Worm (Caenorhabditis elegans) whole organism, mixed stage, embryonic: ENCODE data around the gene srd-2.

Source experiments
- M03D4.4 ChIP-seq: sonication (generic microtip); optimal IDR thresholded peaks from 2 replicates; lab custom pipeline; 2017; ENCODE audit warnings: mild to moderate bottlenecking, missing genetic modification characterization, missing compliant biosample characterization
- bed-3 ChIP-seq: fragments of 200-800 bp; sonication (Bioruptor generic); optimal IDR thresholded peaks from 3 replicates; lab custom pipeline; 2018; ENCODE audit warnings: mild to moderate bottlenecking, missing genetic modification characterization, moderate library complexity, missing compliant biosample characterization
- blmp-1 ChIP-seq: fragments of 150-350 bp; optimal IDR thresholded peaks from 2 replicates; lab custom pipeline; 2014; ENCODE audit warnings: missing biosample characterization, missing genetic modification characterization
- ceh-39 ChIP-seq: fragments of 150-350 bp; optimal IDR thresholded peaks from 2 replicates; lab custom pipeline; 2014; ENCODE audit warnings: missing biosample characterization, missing genetic modification characterization
- ceh-43 ChIP-seq: fragments of 200-800 bp; sonication (Bioruptor generic); optimal IDR thresholded peaks from 2 replicates; lab custom pipeline; 2018; ENCODE audit warnings: mild to moderate bottlenecking, missing genetic modification characterization, moderate library complexity, missing compliant biosample characterization
- ceh-83 ChIP-seq: fragments of 200-800 bp; sonication (Bioruptor generic); optimal IDR thresholded peaks from 2 replicates; lab custom pipeline; 2018; ENCODE audit warnings: mild to moderate bottlenecking, missing genetic modification characterization, missing compliant biosample characterization
- ces-1 ChIP-seq: fragments of 150-350 bp; optimal IDR thresholded peaks from 2 replicates; lab custom pipeline; 2014; ENCODE audit warnings: missing biosample characterization, missing genetic modification reagents, missing genetic modification characterization
- cnd-1 ChIP-seq: fragments of 200-800 bp; sonication (Bioruptor generic); optimal IDR thresholded peaks from 2 replicates; lab custom pipeline; 2018; ENCODE audit warnings: mild to moderate bottlenecking, missing genetic modification characterization, missing compliant biosample characterization
- drap-1 ChIP-seq: fragments of 200-800 bp; sonication (Bioruptor generic); optimal IDR thresholded peaks from 3 replicates; lab custom pipeline; 2018; ENCODE audit warnings: mild to moderate bottlenecking, missing genetic modification characterization, missing compliant biosample characterization
- elt-1 ChIP-seq: sonication (generic microtip); optimal IDR thresholded peaks from 2 replicates; lab custom pipeline; 2017; ENCODE audit warnings: missing genetic modification characterization, mild to moderate bottlenecking, missing compliant biosample characterization, antibody characterized with exemption, moderate library complexity, borderline replicate concordance; ENCODE audit not compliant: insufficient read depth
- elt-3 ChIP-seq: fragments of 150-350 bp; optimal IDR thresholded peaks from 2 replicates; lab custom pipeline; 2014; ENCODE audit warnings: missing biosample characterization, missing genetic modification characterization
- flh-1 ChIP-seq: fragments of 200-800 bp; sonication (Bioruptor generic); optimal IDR thresholded peaks from 2 replicates; lab custom pipeline; 2018; ENCODE audit warnings: mild to moderate bottlenecking, missing genetic modification characterization, moderate library complexity, missing compliant biosample characterization
- ham-2 ChIP-seq: fragments of 200-800 bp; sonication (Bioruptor generic); optimal IDR thresholded peaks from 2 replicates; lab custom pipeline; 2018; ENCODE audit warnings: mild to moderate bottlenecking, missing genetic modification characterization, missing compliant biosample characterization
- hlh-1 ChIP-seq: fragments of 150-350 bp; optimal IDR thresholded peaks from 2 replicates; lab custom pipeline; 2014; ENCODE audit warnings: missing biosample characterization, missing genetic modification reagents, missing genetic modification characterization
- lin-13 ChIP-seq: fragments of 150-350 bp; optimal IDR thresholded peaks from 2 replicates; lab custom pipeline; 2014; ENCODE audit warnings: missing biosample characterization, missing genetic modification characterization
- lin-32 ChIP-seq: fragments of 200-800 bp; sonication (Bioruptor generic); optimal IDR thresholded peaks from 2 replicates; lab custom pipeline; 2018; ENCODE audit warnings: mild to moderate bottlenecking, missing genetic modification characterization, missing compliant biosample characterization
- lsy-2 ChIP-seq: fragments of 150-350 bp; optimal IDR thresholded peaks from 2 replicates; lab custom pipeline; 2014; ENCODE audit warnings: missing biosample characterization, missing genetic modification characterization
- mab-5 ChIP-seq: fragments of 150-350 bp; optimal IDR thresholded peaks from 2 replicates; lab custom pipeline; 2014; ENCODE audit warnings: missing biosample characterization, missing genetic modification characterization
- mep-1 ChIP-seq: fragments of 150-350 bp; optimal IDR thresholded peaks from 2 replicates; lab custom pipeline; 2017; ENCODE audit warnings: missing biosample characterization, missing genetic modification reagents, missing genetic modification characterization, inconsistent platforms
- mls-2 ChIP-seq: sonication (generic microtip); optimal IDR thresholded peaks from 2 replicates; lab custom pipeline; 2016; ENCODE audit warnings: mild to moderate bottlenecking, missing genetic modification characterization, moderate library complexity, missing compliant biosample characterization
- nhr-12 ChIP-seq: fragments of 150-350 bp; optimal IDR thresholded peaks from 2 replicates; lab custom pipeline; 2014; ENCODE audit warnings: missing biosample characterization, missing genetic modification characterization
- nhr-2 ChIP-seq: fragments of 150-350 bp; optimal IDR thresholded peaks from 2 replicates; lab custom pipeline; 2014; ENCODE audit warnings: missing biosample characterization, missing genetic modification characterization
- nhr-237 ChIP-seq: fragments of 150-350 bp; optimal IDR thresholded peaks from 2 replicates; lab custom pipeline; 2014; ENCODE audit warnings: missing biosample characterization, missing genetic modification characterization
- nhr-28 ChIP-seq: fragments of 150-350 bp; optimal IDR thresholded peaks from 2 replicates; lab custom pipeline; 2014; ENCODE audit warnings: missing biosample characterization, missing genetic modification characterization
- nhr-76 ChIP-seq: sonication (generic microtip); optimal IDR thresholded peaks from 2 replicates; lab custom pipeline; 2017; ENCODE audit warnings: missing biosample characterization, missing genetic modification characterization
- pha-4 ChIP-seq: fragments of 150-350 bp; optimal IDR thresholded peaks from 2 replicates; lab custom pipeline; 2018; ENCODE audit warnings: missing biosample characterization, missing genetic modification reagents, missing genetic modification characterization
- sem-2 ChIP-seq: fragments of 200-800 bp; sonication (Bioruptor generic); optimal IDR thresholded peaks from 2 replicates; lab custom pipeline; 2018; ENCODE audit warnings: mild to moderate bottlenecking, missing genetic modification characterization, missing compliant biosample characterization
- snpc-4 ChIP-seq: fragments of 150-350 bp; optimal IDR thresholded peaks from 2 replicates; lab custom pipeline; 2014; ENCODE audit warnings: missing biosample characterization, missing genetic modification characterization
- sptf-1 ChIP-seq: sonication (generic microtip); optimal IDR thresholded peaks from 2 replicates; lab custom pipeline; 2017; ENCODE audit warnings: mild to moderate bottlenecking, missing genetic modification characterization, moderate library complexity, missing compliant biosample characterization
- tbx-8 ChIP-seq: fragments of 200-800 bp; sonication (Bioruptor generic); optimal IDR thresholded peaks from 2 replicates; lab custom pipeline; 2018; ENCODE audit warnings: mild to moderate bottlenecking, missing genetic modification characterization, moderate library complexity, missing compliant biosample characterization
- unc-120 ChIP-seq: sonication (generic microtip); optimal IDR thresholded peaks from 2 replicates; lab custom pipeline; 2017; ENCODE audit warnings: missing genetic modification characterization, missing compliant biosample characterization; ENCODE audit not compliant: poor library complexity, severe bottlenecking
- unc-39 ChIP-seq: fragments of 150-350 bp; optimal IDR thresholded peaks from 2 replicates; lab custom pipeline; 2014; ENCODE audit warnings: missing biosample characterization, missing genetic modification characterization
- unc-62 ChIP-seq: fragments of 150-350 bp; optimal IDR thresholded peaks from 2 replicates; lab custom pipeline; 2014; ENCODE audit warnings: missing biosample characterization, missing genetic modification reagents, missing genetic modification characterization
- zip-8 ChIP-seq: fragments of 150-350 bp; optimal IDR thresholded peaks from 2 replicates; lab custom pipeline; 2014; ENCODE audit warnings: missing biosample characterization, missing genetic modification characterization
- ztf-11 ChIP-seq: fragments of 150-350 bp; optimal IDR thresholded peaks from 2 replicates; lab custom pipeline; 2014; ENCODE audit warnings: missing biosample characterization, missing genetic modification characterization

srd-2 gene

DNA sequence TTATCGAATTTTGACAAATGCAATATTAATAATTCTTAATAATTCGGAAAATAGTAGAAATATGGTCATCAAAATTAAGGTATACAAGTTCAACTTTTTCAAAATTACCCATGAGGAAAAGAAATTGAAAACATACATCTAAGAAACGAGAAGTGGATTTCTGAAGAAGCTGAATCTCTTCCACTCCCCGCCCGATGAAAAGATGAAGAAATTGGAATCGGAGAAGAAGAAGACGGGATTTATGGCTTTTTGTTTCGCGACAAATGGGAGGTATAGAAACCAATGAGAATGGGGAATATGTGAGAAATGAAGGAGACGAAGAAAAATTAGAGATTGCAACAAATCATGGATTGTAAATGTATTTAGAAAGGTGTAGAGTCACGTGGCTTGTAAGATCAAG, 15.4 kb upstream of the srd-2 start:
- TF ChIP-seq ham-2 (GFP tag; lab: Kevin White, UChicago): no peak
- no peak for TF ChIP-seq nhr-28 (tag; lab: Kevin White, UChicago)
- peak; percentile 28 for TF ChIP-seq unc-62 (GFP tag; lab: Kevin White, UChicago)
- peak; percentile 23 for TF ChIP-seq mab-5 (tag; lab: Kevin White, UChicago)
- TF ChIP-seq nhr-12 (tag; lab: Kevin White, UChicago): no peak
- no peak for TF ChIP-seq mep-1 (tag; lab: Kevin White, UChicago)
- TF ChIP-seq mls-2 (tag; lab: Kevin White, UChicago): no peak
- TF ChIP-seq M03D4.4: no peak
- no peak for TF ChIP-seq cnd-1 (tag; lab: Kevin White, UChicago)
- no peak for TF ChIP-seq lsy-2 (tag; lab: Kevin White, UChicago)
- no peak for TF ChIP-seq zip-8 (tag; lab: Kevin White, UChicago)
- TF ChIP-seq ces-1 (GFP tag; lab: Kevin White, UChicago): no peak
- no peak for TF ChIP-seq bed-3 (GFP tag; lab: Kevin White, UChicago)
- TF ChIP-seq tbx-8: no peak
- TF ChIP-seq unc-120 (tag; lab: Kevin White, UChicago): no peak
- no peak for TF ChIP-seq pha-4
- TF ChIP-seq ztf-11 (tag; lab: Kevin White, UChicago): no peak
- TF ChIP-seq ceh-43 (GFP tag; lab: Kevin White, UChicago): no peak

ce11 chrII:10202275-10202674, 14.6 kb upstream of the srd-2 start:
- TF ChIP-seq lin-13 (no peak), nhr-28 (tag; lab: Kevin White, UChicago) (no peak), ztf-11 (tag; lab: Kevin White, UChicago) (no peak), flh-1 (GFP tag; lab: Kevin White, UChicago) (no peak), unc-39 (no peak), ces-1 (GFP tag; lab: Kevin White, UChicago) (peak; percentile 59), unc-62 (GFP tag; lab: Kevin White, UChicago) (peak; percentile 29), ceh-43 (GFP tag; lab: Kevin White, UChicago) (no peak), ham-2 (GFP tag; lab: Kevin White, UChicago) (no peak), elt-3 (tag; lab: Kevin White, UChicago) (no peak), mab-5 (tag; lab: Kevin White, UChicago) (no peak), lsy-2 (tag; lab: Kevin White, UChicago) (no peak), nhr-76 (tag; lab: Kevin White, UChicago) (no peak), nhr-237 (tag; lab: Kevin White, UChicago) (no peak), cnd-1 (tag; lab: Kevin White, UChicago) (no peak), sem-2 (no peak), unc-120 (tag; lab: Kevin White, UChicago) (peak; percentile 67), ceh-83 (GFP tag; lab: Kevin White, UChicago) (peak; percentile 20), bed-3 (GFP tag; lab: Kevin White, UChicago) (no peak), nhr-12 (tag; lab: Kevin White, UChicago) (no peak), snpc-4 (no peak), zip-8 (tag; lab: Kevin White, UChicago) (peak; percentile 71), tbx-8 (no peak), elt-1 (tag; lab: Kevin White, UChicago) (no peak), ceh-39 (no peak), sptf-1 (tag; lab: Kevin White, UChicago) (peak; percentile 64), blmp-1 (no peak), mls-2 (tag; lab: Kevin White, UChicago) (peak; percentile 52), hlh-1 (tag; lab: Kevin White, UChicago) (peak; percentile 32), nhr-2 (no peak), pha-4 (peak; percentile 68), drap-1 (GFP tag; lab: Kevin White, UChicago) (peak; percentile 62), mep-1 (tag; lab: Kevin White, UChicago) (peak; percentile 37), lin-32 (no peak), M03D4.4 (peak; percentile 33)

ce11 chrII:10200759-10201158, 13.1 kb upstream of the srd-2 start, which contains the start of gene arv-1:
Gene arv-1, minus strand, starts transcription at chrII:10200823.
- TF ChIP-seq elt-3 (tag; lab: Kevin White, UChicago) (no peak), ces-1 (GFP tag; lab: Kevin White, UChicago) (peak; percentile 85), zip-8 (tag; lab: Kevin White, UChicago) (no peak), unc-39 (no peak), flh-1 (GFP tag; lab: Kevin White, UChicago) (no peak), sptf-1 (tag; lab: Kevin White, UChicago) (peak; percentile 44), lsy-2 (tag; lab: Kevin White, UChicago) (peak; percentile 55), cnd-1 (tag; lab: Kevin White, UChicago) (no peak), lin-13 (no peak), tbx-8 (no peak), elt-1 (tag; lab: Kevin White, UChicago) (no peak), M03D4.4 (no peak), nhr-12 (tag; lab: Kevin White, UChicago) (no peak), mls-2 (tag; lab: Kevin White, UChicago) (no peak)
